Worm (Caenorhabditis elegans): ENCODE measurements around the gene npr-32.

npr-32 gene

DNA sequence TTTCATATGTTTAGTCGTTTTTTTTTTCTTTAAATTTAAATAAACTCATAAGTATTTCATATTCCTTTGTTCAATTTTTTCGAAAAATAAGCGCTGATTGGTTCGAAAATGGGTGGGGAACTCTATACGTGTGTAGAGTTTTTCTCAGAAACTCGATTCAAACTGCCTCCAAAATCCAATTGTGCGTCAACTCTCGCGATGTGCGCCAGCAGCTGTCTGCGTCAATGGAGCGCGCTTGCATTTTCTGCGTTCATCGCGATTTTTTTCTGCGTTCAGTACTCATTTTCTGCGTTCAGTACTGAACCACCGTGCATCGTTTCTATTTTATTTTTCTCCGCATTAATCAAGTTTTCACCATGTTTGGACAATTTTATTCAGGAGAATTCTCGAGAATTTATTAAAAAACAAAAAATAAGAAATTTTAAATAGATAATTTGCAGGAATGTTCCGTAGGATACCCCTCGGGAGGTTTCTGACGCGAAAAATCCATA is 18.9 kb upstream of the npr-32 start, which contains the start of gene eelo-2 (continued):
- TF ChIP-seq fos-1 (tag; optimal IDR thresholded peaks at IDR 0.05) (peak; percentile 64), fkh-10 (GFP tag; optimal IDR thresholded peaks at IDR 0.05) (peak; percentile 94), nhr-28 (tag; optimal IDR thresholded peaks at IDR 0.05) (peak; percentile 82), ceh-82 (tag; optimal IDR thresholded peaks at IDR 0.05) (peak; percentile 96), nhr-237 (tag; optimal IDR thresholded peaks at IDR 0.05) (peak; percentile 54), nhr-11 (tag; optimal IDR thresholded peaks at IDR 0.05) (peak; percentile 94), R02D3.7 (tag; optimal IDR thresholded peaks at IDR 0.05) (peak; percentile 93), daf-12 (tag; optimal IDR thresholded peaks at IDR 0.05) (peak; percentile 40), hmg-11 (tag; optimal IDR thresholded peaks at IDR 0.05) (peak; percentile 96)

DNA sequence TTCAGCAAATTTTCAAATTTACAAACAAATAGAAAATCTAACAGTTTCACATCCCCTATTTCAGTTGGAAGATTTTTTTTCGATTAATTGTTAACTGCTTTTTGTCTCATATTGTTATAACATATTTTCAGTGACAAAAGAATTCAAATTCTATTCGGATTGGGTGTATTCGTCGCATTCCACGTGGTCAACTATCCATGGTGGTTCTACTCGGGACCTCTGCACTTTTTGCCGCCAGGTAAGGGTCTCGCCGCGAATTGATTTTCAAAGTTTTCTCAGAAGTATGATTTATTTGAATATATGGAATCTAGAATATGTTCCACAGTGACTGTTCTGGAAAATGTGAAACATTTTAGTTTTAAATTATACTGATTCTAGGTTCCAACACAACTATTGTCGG is 17.7 kb upstream of the npr-32 start:
- TF ChIP-seq unc-39 (tag; optimal IDR thresholded peaks at IDR 0.05), result no peak
- no peak for TF ChIP-seq hmg-11 (tag; optimal IDR thresholded peaks at IDR 0.05)
- no peak for TF ChIP-seq egl-27 (tag; optimal IDR thresholded peaks at IDR 0.05)
- TF ChIP-seq R02D3.7 (tag; optimal IDR thresholded peaks at IDR 0.05), result no peak
- TF ChIP-seq ceh-16 (tag; optimal IDR thresholded peaks at IDR 0.05), result no peak
- no peak for TF ChIP-seq daf-12 (tag; optimal IDR thresholded peaks at IDR 0.05)

DNA sequence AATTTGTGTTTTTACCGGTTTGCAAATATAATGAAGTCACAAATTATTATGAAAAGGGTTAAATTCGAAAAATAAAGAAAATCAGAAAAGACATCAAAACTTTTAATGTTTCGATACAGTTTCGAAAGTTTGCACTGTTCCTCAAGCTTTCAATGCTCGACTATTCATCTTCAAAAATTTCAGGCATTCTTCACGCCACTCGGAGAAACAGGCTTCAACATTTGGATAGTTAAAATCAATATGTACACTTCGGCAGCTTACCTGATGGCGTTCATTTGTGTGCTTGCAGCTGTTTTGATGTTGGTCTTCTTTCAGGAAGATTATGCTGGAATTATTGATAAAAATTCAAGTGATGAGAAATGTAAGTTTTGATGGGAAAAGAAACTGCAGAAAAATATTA is 16.3 kb upstream of the npr-32 start:
- TF ChIP-seq nhr-12 (tag; optimal IDR thresholded peaks at IDR 0.05) (no peak), jun-1 (tag; optimal IDR thresholded peaks at IDR 0.05) (no peak), mml-1 (tag; optimal IDR thresholded peaks at IDR 0.05) (no peak), tbx-2 (tag; optimal IDR thresholded peaks at IDR 0.05) (no peak), fkh-2 (tag; optimal IDR thresholded peaks at IDR 0.05) (no peak), ceh-16 (tag; optimal IDR thresholded peaks at IDR 0.05) (no peak), egl-27 (tag; optimal IDR thresholded peaks at IDR 0.05) (no peak), elt-1 (tag; optimal IDR thresholded peaks at IDR 0.05) (no peak), nfya-1 (tag; optimal IDR thresholded peaks at IDR 0.05; ENCODE audit: insufficient read depth) (no peak), nhr-237 (tag; optimal IDR thresholded peaks at IDR 0.05) (no peak), skn-1 (tag; optimal IDR thresholded peaks at IDR 0.05) (no peak), mdl-1 (tag; optimal IDR thresholded peaks at IDR 0.05) (no peak)

DNA sequence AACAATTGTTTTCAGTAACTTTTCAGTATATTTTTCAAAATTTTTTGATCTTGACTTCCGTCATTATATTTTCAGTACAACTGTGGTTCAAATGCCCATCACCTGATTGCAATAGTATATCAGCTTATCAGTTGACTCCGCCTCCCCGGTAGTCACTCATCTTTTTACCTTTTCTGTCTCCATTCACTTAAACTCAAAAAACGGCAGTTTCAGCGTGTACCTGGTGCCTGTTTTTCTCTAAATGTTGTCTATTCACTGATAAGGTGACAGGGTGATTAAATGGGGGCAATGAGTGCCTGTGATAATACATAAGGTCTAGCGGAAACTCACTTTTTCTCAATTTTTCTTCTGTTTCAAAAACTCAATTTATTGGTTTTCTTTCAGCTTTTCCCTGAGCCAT is 14.3 kb upstream of the npr-32 start, which contains the start of gene ZK550.2:
ZK550.2 (plus strand) TSS at position 385 of the 400 bp plus-strand sequence.
- TF ChIP-seq unc-39 (tag; optimal IDR thresholded peaks at IDR 0.05) (no peak), elt-2 (tag; optimal IDR thresholded peaks at IDR 0.05) (peak; percentile 99), pha-4 (tag; optimal IDR thresholded peaks at IDR 0.05) (peak; percentile 36), skn-1 (tag; optimal IDR thresholded peaks at IDR 0.05) (peak; percentile 22), pqm-1 (tag; optimal IDR thresholded peaks at IDR 0.05) (peak; percentile 99), nhr-237 (tag; optimal IDR thresholded peaks at IDR 0.05) (no peak), aly-2 (tag; optimal IDR thresholded peaks at IDR 0.05) (no peak), jun-1 (tag; optimal IDR thresholded peaks at IDR 0.05) (peak; percentile 94)

DNA sequence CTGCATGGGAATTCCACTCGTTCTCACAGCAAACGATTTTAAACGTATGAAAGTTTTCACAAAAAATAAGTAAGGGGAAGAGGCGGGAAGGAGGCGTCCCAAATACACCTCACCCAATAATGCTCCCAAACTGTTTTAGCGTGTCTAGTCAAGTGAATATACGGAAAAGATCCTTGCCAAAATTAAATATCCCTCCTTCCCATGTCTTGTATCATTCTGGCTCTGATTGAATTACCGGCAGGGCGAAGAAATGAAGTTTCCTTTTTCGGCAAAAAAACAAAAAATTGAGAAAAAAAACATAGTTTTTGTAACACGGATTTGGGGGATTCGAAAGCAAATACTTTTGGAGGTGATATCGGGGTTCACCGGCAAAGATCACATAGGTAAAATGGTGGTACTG is 8.1 kb upstream of the npr-32 start:
- TF ChIP-seq nhr-237 (tag; optimal IDR thresholded peaks at IDR 0.05), result no peak
- TF ChIP-seq fkh-10 (GFP tag; optimal IDR thresholded peaks at IDR 0.05), result peak; percentile 61

DNA sequence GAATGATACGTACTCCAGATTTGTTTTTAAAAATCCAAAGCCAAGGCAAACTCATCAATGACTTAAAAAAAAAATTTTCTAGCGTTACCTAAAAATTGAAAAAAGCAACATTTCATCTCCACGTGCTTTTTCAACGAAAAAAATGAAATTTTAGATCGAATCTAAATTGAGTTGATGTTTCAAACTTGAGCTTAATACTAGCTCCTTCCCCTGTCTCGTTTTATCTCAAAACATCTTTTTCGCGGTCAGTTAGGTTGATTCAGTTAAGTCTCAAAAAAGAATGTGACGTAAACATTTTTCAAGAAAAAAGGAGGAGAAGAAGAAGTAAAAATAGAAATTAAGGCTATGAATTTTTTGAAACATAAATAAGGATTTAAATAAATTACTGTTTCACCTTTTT is 6.2 kb upstream of the npr-32 start:
- TF ChIP-seq fkh-10 (GFP tag; optimal IDR thresholded peaks at IDR 0.05) (peak; percentile 41), elt-1 (tag; optimal IDR thresholded peaks at IDR 0.05) (no peak)

DNA sequence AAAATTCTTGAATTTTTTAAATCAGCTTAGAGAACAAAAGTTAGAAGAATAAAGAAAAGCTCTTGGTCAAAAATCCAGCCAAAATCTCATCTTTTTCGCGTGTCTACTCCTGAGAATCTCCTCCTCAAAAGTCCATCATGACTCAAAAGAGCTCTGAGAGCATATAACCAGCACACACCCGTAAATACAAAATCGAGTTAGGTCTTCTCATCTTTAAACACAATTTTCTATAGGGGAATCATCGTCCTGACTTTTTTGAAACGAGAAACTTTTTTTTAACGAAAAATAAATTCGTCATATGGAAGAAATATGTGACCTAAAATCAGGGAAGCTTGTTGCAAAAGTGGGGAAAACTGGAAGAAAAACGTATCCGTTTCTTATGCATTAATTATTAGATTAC is 2.6 kb upstream of the npr-32 start:
- no peak for TF ChIP-seq ztf-4 (tag; optimal IDR thresholded peaks at IDR 0.05)
- TF ChIP-seq fkh-10 (GFP tag; optimal IDR thresholded peaks at IDR 0.05), result peak; percentile 87

DNA sequence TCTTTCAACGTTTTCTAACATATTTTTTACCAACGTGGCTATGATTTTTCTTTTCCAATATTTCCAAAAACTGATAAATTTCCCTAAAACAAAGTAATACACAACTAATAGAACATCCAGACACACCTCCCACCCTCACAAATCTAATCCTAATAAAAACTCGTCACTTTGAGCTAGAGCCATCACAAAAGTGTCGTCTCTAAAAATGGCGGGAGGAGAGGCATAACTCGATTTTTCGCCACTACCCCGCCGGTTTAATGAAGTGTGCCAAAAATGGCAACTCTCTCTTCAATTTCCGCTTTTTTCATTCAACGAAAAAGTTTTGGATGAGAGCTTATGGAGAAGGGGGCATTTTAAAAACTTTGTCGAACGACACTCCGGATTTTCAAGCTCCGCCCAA is 2.0 kb upstream of the npr-32 start:
- no peak for TF ChIP-seq nhr-28 (tag; optimal IDR thresholded peaks at IDR 0.05)
- TF ChIP-seq ztf-4 (tag; optimal IDR thresholded peaks at IDR 0.05), result no peak
- TF ChIP-seq ceh-28 (tag; optimal IDR thresholded peaks at IDR 0.05), result no peak

All from whole organism, L3 larva.